Fruit fly (Drosophila melanogaster) whole organism, embryonic: ENCODE measurements around the gene CG6040.

Experiments
- Atf-2 ChIP-seq: fragments of 200-800 bp; sonication (Bioruptor generic); optimal IDR thresholded peaks from 2 replicates; lab custom pipeline; 2016; ENCODE audit warnings: missing biosample characterization, missing genetic modification characterization
- CG10267 ChIP-seq: fragments of 200-800 bp; sonication (Bioruptor generic); optimal IDR thresholded peaks from 2 replicates; lab custom pipeline; 2018; ENCODE audit warnings: missing biosample characterization, mild to moderate bottlenecking, missing genetic modification characterization, moderate library complexity
- CG10959 ChIP-seq: fragments of 200-800 bp; sonication (Bioruptor generic); IDR thresholded peaks from 2 replicates; pipeline ENCODE4 v1.3.6; 2022; ENCODE audit warnings: missing biosample characterization, missing genetic modification characterization
- CG10979 ChIP-seq: fragments of 200-800 bp; sonication (Bioruptor generic); optimal IDR thresholded peaks from 2 replicates; lab custom pipeline; 2018; ENCODE audit warnings: missing biosample characterization, mild to moderate bottlenecking, missing genetic modification characterization, moderate library complexity
- CG11093 ChIP-seq: fragments of 200-800 bp; sonication (Bioruptor generic); IDR thresholded peaks from 3 replicates; pipeline ENCODE4 v1.3.6; 2022; ENCODE audit warnings: missing biosample characterization, missing genetic modification characterization
- CG11696 ChIP-seq: fragments of 200-800 bp; sonication (Bioruptor generic); IDR thresholded peaks from 2 replicates; pipeline ENCODE4 v1.3.6; 2022; ENCODE audit warnings: missing biosample characterization, missing genetic modification characterization
- CG1233 ChIP-seq: fragments of 200-800 bp; sonication (Bioruptor generic); optimal IDR thresholded peaks from 4 replicates; lab custom pipeline; 2018; ENCODE audit warnings: missing biosample characterization, mild to moderate bottlenecking, missing genetic modification characterization
- CG14710 ChIP-seq: fragments of 200-800 bp; sonication (Bioruptor generic); optimal IDR thresholded peaks from 3 replicates; lab custom pipeline; 2019; ENCODE audit warnings: missing biosample characterization, mild to moderate bottlenecking, missing genetic modification characterization, moderate library complexity
- CG14965 ChIP-seq: fragments of 200-800 bp; sonication (Bioruptor generic); optimal IDR thresholded peaks from 2 replicates; lab custom pipeline; 2016; ENCODE audit warnings: missing biosample characterization, missing genetic modification characterization, borderline replicate concordance
- CG15696 ChIP-seq: fragments of 200-800 bp; sonication (Bioruptor generic); optimal IDR thresholded peaks from 2 replicates; lab custom pipeline; 2019; ENCODE audit warnings: missing biosample characterization, mild to moderate bottlenecking, missing genetic modification characterization, moderate library complexity
- CG17829 ChIP-seq: fragments of 200-800 bp; optimal IDR thresholded peaks from 2 replicates; lab custom pipeline; 2019; ENCODE audit warnings: missing biosample characterization, mild to moderate bottlenecking, missing genetic modification characterization, moderate library complexity
- CG18619 ChIP-seq: fragments of 200-800 bp; sonication (Bioruptor generic); optimal IDR thresholded peaks from 3 replicates; lab custom pipeline; 2017; ENCODE audit warnings: missing biosample characterization, mild to moderate bottlenecking, missing genetic modification characterization
- CG2875 ChIP-seq: fragments of 200-800 bp; sonication (Bioruptor generic); optimal IDR thresholded peaks from 2 replicates; lab custom pipeline; 2017; ENCODE audit warnings: missing biosample characterization, mild to moderate bottlenecking, missing genetic modification characterization, missing genetic modification reagents
- CG30403 ChIP-seq: fragments of 200-800 bp; sonication (Bioruptor generic); optimal IDR thresholded peaks from 3 replicates; lab custom pipeline; 2016; ENCODE audit warnings: missing biosample characterization, missing genetic modification characterization
- CG30431 ChIP-seq: fragments of 200-800 bp; sonication (Bioruptor generic); optimal IDR thresholded peaks from 2 replicates; lab custom pipeline; 2017; ENCODE audit warnings: missing biosample characterization, missing genetic modification characterization
- CG31224 ChIP-seq: fragments of 200-800 bp; sonication (Bioruptor generic); IDR thresholded peaks from 2 replicates; pipeline ENCODE4 v1.3.6; 2022; ENCODE audit warnings: missing biosample characterization, missing genetic modification characterization
- CG4707 ChIP-seq: fragments of 200-800 bp; sonication (Bioruptor generic); optimal IDR thresholded peaks from 2 replicates; lab custom pipeline; 2018; ENCODE audit warnings: missing biosample characterization, mild to moderate bottlenecking, missing genetic modification characterization, moderate library complexity
- CG6689 ChIP-seq: fragments of 200-800 bp; sonication (Bioruptor generic); IDR thresholded peaks from 2 replicates; pipeline ENCODE4 v1.3.6; 2022; ENCODE audit warnings: missing biosample characterization, missing genetic modification characterization
- CG9215 ChIP-seq: fragments of 200-800 bp; sonication (Bioruptor generic); IDR thresholded peaks from 2 replicates; pipeline ENCODE4 v1.3.6; 2022; ENCODE audit warnings: missing biosample characterization, missing genetic modification characterization
- CG9727 ChIP-seq: fragments of 200-800 bp; sonication (Bioruptor generic); optimal IDR thresholded peaks from 3 replicates; lab custom pipeline; 2017; ENCODE audit warnings: missing biosample characterization, mild to moderate bottlenecking, missing genetic modification characterization
- D19A ChIP-seq: fragments of 200-800 bp; optimal IDR thresholded peaks from 3 replicates; lab custom pipeline; 2019; ENCODE audit warnings: missing biosample characterization, mild to moderate bottlenecking, missing genetic modification characterization, moderate library complexity
- Gug ChIP-seq: fragments of 200-800 bp; sonication (Bioruptor generic); IDR thresholded peaks from 4 replicates; pipeline ENCODE4 v1.3.6; 2022; ENCODE audit warnings: missing biosample characterization, missing genetic modification characterization
- Hr51 ChIP-seq, 2 experiments: fragments of 200-800 bp; sonication (Bioruptor generic); optimal IDR thresholded peaks; 2 replicates in 1 of 2; 3 replicates in 1 of 2; lab custom pipeline; 2016 to 2018; ENCODE audit warnings: missing biosample characterization in 2 of 2, missing genetic modification characterization in 2 of 2, mild to moderate bottlenecking in 1 of 2, moderate library complexity in 1 of 2
- Sox102F ChIP-seq: fragments of 200-800 bp; sonication (Bioruptor generic); optimal IDR thresholded peaks from 2 replicates; lab custom pipeline; 2018; ENCODE audit warnings: missing biosample characterization, mild to moderate bottlenecking, missing genetic modification characterization, moderate library complexity
- Usf ChIP-seq: fragments of 200-800 bp; sonication (Bioruptor generic); optimal IDR thresholded peaks from 2 replicates; lab custom pipeline; 2017; ENCODE audit warnings: missing genotype, missing biosample characterization, missing genetic modification characterization
- chif ChIP-seq, 2 experiments: fragments of 200-800 bp; sonication (Bioruptor generic); optimal IDR thresholded peaks; 3 replicates each; lab custom pipeline; 2016; ENCODE audit warnings: missing biosample characterization in 2 of 2, missing genetic modification characterization in 2 of 2
- croc ChIP-seq: fragments of 200-800 bp; sonication (Bioruptor generic); conservative IDR thresholded peaks from 3 replicates; pipeline ENCODE4 v1.3.6; 2022; ENCODE audit warnings: missing biosample characterization, missing genetic modification characterization
- cwo ChIP-seq: fragments of 200-800 bp; sonication (Bioruptor generic); optimal IDR thresholded peaks from 3 replicates; lab custom pipeline; 2017; ENCODE audit warnings: missing biosample characterization, missing genetic modification characterization, mild to moderate bottlenecking, moderate library complexity, missing genetic modification reagents
- dati ChIP-seq: fragments of 200-800 bp; sonication (Bioruptor generic); IDR thresholded peaks from 2 replicates; pipeline ENCODE4 v1.3.6; 2022; ENCODE audit warnings: missing biosample characterization, missing genetic modification characterization
- dimm ChIP-seq: fragments of 200-800 bp; sonication (Bioruptor generic); IDR thresholded peaks from 2 replicates; pipeline ENCODE4 v1.3.6; 2022; ENCODE audit warnings: missing biosample characterization, missing genetic modification characterization
- fd64A ChIP-seq: fragments of 200-800 bp; sonication (Bioruptor generic); optimal IDR thresholded peaks from 3 replicates; lab custom pipeline; 2018; ENCODE audit warnings: missing biosample characterization, mild to moderate bottlenecking, missing genetic modification characterization
- gce ChIP-seq: fragments of 200-800 bp; sonication (Bioruptor generic); IDR thresholded peaks from 3 replicates; pipeline ENCODE4 v1.3.6; 2022; ENCODE audit warnings: missing biosample characterization, missing genetic modification characterization
- hkb ChIP-seq, 2 experiments: fragments of 200-800 bp in 1 of 2; fragments of >200 bp in 1 of 2; sonication (Bioruptor generic) in 1 of 2; IDR thresholded peaks in 1 of 2; optimal IDR thresholded peaks in 1 of 2; 2 replicates each; pipeline versions ENCODE4 v1.3.6 to Lab custom; 2017 to 2022; ENCODE audit warnings: missing biosample characterization in 1 of 2, missing genetic modification characterization in 1 of 2
- lov ChIP-seq, 2 experiments: fragments of 200-800 bp in 1 of 2; fragments of >200 bp in 1 of 2; sonication (Bioruptor generic) in 1 of 2; IDR thresholded peaks in 1 of 2; optimal IDR thresholded peaks in 1 of 2; 2 replicates in 1 of 2; 3 replicates in 1 of 2; pipeline versions ENCODE4 v1.3.6 to Lab custom; 2017 to 2022; ENCODE audit warnings: missing biosample characterization in 1 of 2, missing genetic modification characterization in 1 of 2
- nom ChIP-seq: fragments of 200-800 bp; sonication (Bioruptor generic); optimal IDR thresholded peaks from 2 replicates; lab custom pipeline; 2017; ENCODE audit warnings: missing biosample characterization, missing genetic modification characterization, mild to moderate bottlenecking, moderate library complexity, missing genetic modification reagents
- sens ChIP-seq: fragments of 200-800 bp; sonication (Bioruptor generic); peaks from one replicate; lab custom pipeline; 2016; ENCODE audit warnings: missing biosample characterization, missing genetic modification characterization
- sim ChIP-seq: fragments of 200-800 bp; sonication (Bioruptor generic); IDR thresholded peaks from 2 replicates; pipeline ENCODE4 v1.3.6; 2022; ENCODE audit warnings: missing biosample characterization, missing genetic modification characterization
- sob ChIP-seq: fragments of 200-800 bp; sonication (Bioruptor generic); IDR thresholded peaks from 2 replicates; pipeline ENCODE4 v1.3.6; 2022; ENCODE audit warnings: missing biosample characterization, missing genetic modification characterization
- tna ChIP-seq: fragments of 200-800 bp; sonication (Bioruptor generic); IDR thresholded peaks from 2 replicates; pipeline ENCODE4 v1.3.6; 2022; ENCODE audit warnings: missing biosample characterization, missing genetic modification characterization; ENCODE audit not compliant: partially characterized antibody
- tup ChIP-seq: fragments of 200-800 bp; sonication (Bioruptor generic); optimal IDR thresholded peaks from 2 replicates; lab custom pipeline; 2016; ENCODE audit warnings: missing biosample characterization, mild to moderate bottlenecking, missing genetic modification characterization, moderate library complexity
- wdn ChIP-seq: fragments of 200-800 bp; sonication (Bioruptor generic); IDR thresholded peaks from 2 replicates; pipeline ENCODE4 v1.3.6; 2022; ENCODE audit warnings: missing biosample characterization, missing genetic modification characterization
- zfh2 ChIP-seq: fragments of 200-800 bp; sonication (Bioruptor generic); optimal IDR thresholded peaks from 2 replicates; lab custom pipeline; 2016; ENCODE audit warnings: missing biosample characterization, missing genetic modification characterization

Gene CG6040

dm6 chr3R:19105821-19106220 lies 9.1 kb downstream of the CG6040 start (continued):
- TF ChIP-seq nom (peak; percentile 78), CG14710 (peak; percentile 47), Sox102F (GFP tag; lab: Kevin White, UChicago) (peak; percentile 67), CG17829 (tag; lab: Kevin White, UChicago) (peak; percentile 44), CG15696 (tag; lab: Kevin White, UChicago) (no peak), wdn (GFP tag; lab: Robert Waterston, UW) (no peak), hkb (optimal IDR thresholded peaks at IDR 0.05; lab: Kevin White, UChicago) (no peak), hkb (GFP tag; IDR thresholded peaks at IDR 0.05; lab: Robert Waterston, UW) (0 out of 2 replicates have a peak, but pooled peaks have one; percentile 23), CG31224 (GFP tag; lab: Robert Waterston, UW) (no peak), CG9727 (GFP tag; lab: Kevin White, UChicago) (peak; percentile 24), sens (peak; percentile 76), cwo (GFP tag; lab: Kevin White, UChicago) (no peak), CG6689 (GFP tag; lab: Robert Waterston, UW) (peak; percentile 32; the same call in 1 of the 2 replicates), CG11093 (no peak), Gug (GFP tag; lab: Robert Waterston, UW) (no peak), tup (GFP tag; lab: Kevin White, UChicago) (no peak), CG10959 (GFP tag; lab: Robert Waterston, UW) (0 out of 2 replicates have a peak, but pooled peaks have one; percentile 21), CG1233 (GFP tag; lab: Kevin White, UChicago) (no peak), CG4707 (no peak), zfh2 (GFP tag; lab: Kevin White, UChicago) (no peak), CG11696 (GFP tag; lab: Robert Waterston, UW) (no peak), Hr51 (GFP tag; optimal IDR thresholded peaks at IDR 0.05; lab: Kevin White, UChicago) (peak in 1 of 2 experiments; percentile 63), CG30403 (GFP tag; lab: Kevin White, UChicago) (peak; percentile 36), lov (optimal IDR thresholded peaks at IDR 0.05; lab: Kevin White, UChicago) (no peak), lov (GFP tag; IDR thresholded peaks at IDR 0.05; lab: Robert Waterston, UW) (0 out of 3 replicates have a peak, but pooled peaks have one; percentile 69), chif (GFP tag; optimal IDR thresholded peaks at IDR 0.05; lab: Kevin White, UChicago) (peak in 1 of 2 experiments; percentile 27), Atf-2 (GFP tag; lab: Kevin White, UChicago) (no peak), dimm (GFP tag; lab: Robert Waterston, UW) (no peak), D19A (peak; percentile 31), fd64A (GFP tag; lab: Kevin White, UChicago) (no peak), CG9215 (GFP tag; lab: Robert Waterston, UW) (no peak), sim (peak; percentile 11; the same call in 1 of the 2 replicates), CG10267 (tag; lab: Kevin White, UChicago) (peak; percentile 30), dati (GFP tag; lab: Robert Waterston, UW) (no peak), CG10979 (tag; lab: Kevin White, UChicago) (peak; percentile 67), croc (GFP tag; lab: Robert Waterston, UW) (peak; percentile 47), tna (GFP tag; lab: Robert Waterston, UW) (no peak), CG2875 (peak; percentile 19), CG30431 (GFP tag; lab: Kevin White, UChicago) (no peak), CG14965 (GFP tag; lab: Kevin White, UChicago) (no peak), Usf (GFP tag; lab: Kevin White, UChicago) (no peak), gce (GFP tag; lab: Robert Waterston, UW) (no peak), CG18619 (no peak), sob (GFP tag; lab: Robert Waterston, UW) (no peak)
- TF ChIP-seq, all 482 proteins: peak for 95
